Fruit fly (Drosophila melanogaster) Kc167 (cell line): ENCODE data around the gene CG7191.

Experiments used
- Myc ChIP-seq: fragments of >200 bp; optimal IDR thresholded peaks from 2 replicates; lab custom pipeline; 2017; ENCODE audit warnings: missing external identifiers
- Sin3A ChIP-seq: fragments of >200 bp; optimal IDR thresholded peaks from 2 replicates; lab custom pipeline; 2018; ENCODE audit warnings: missing external identifiers
- h ChIP-seq: fragments of >200 bp; optimal IDR thresholded peaks from 3 replicates; lab custom pipeline; 2018; ENCODE audit warnings: missing external identifiers
- insv ChIP-seq: fragments of >200 bp; optimal IDR thresholded peaks from 3 replicates; lab custom pipeline; 2018; ENCODE audit warnings: missing external identifiers
- psq ChIP-seq: fragments of >200 bp; optimal IDR thresholded peaks from 2 replicates; lab custom pipeline; 2017; ENCODE audit warnings: missing external identifiers
- ttk ChIP-seq: sonication (Bioruptor generic); optimal IDR thresholded peaks from 2 replicates; lab custom pipeline; 2017; ENCODE audit warnings: missing external identifiers

- TF ChIP-seq Sin3A (lab: Kevin White, UChicago) (no peak), ttk (no peak), psq (lab: Kevin White, UChicago) (no peak), Myc (no peak), insv (lab: Kevin White, UChicago) (no peak), h (no peak)
Observed at dm6 chr2L:7799804-7800433, 32.5 kb downstream of the CG7191 start, which contains the start of the genes Herp and r2d2.
